Fruit fly (Drosophila melanogaster) whole organism: Measurements from ENCODE around the gene pnt.

Experiments used
- CG8478 ChIP-seq: fragments of >200 bp; optimal IDR thresholded peaks from 2 replicates; lab custom pipeline; 2018; ENCODE audit warnings: inconsistent platforms
- EcR ChIP-seq, 2 experiments: fragments of >200 bp; optimal IDR thresholded peaks; 2 replicates each; lab custom pipeline; 2017; ENCODE audit warnings: missing biosample characterization in 2 of 2, missing genetic modification characterization in 2 of 2, missing genetic modification reagents in 2 of 2
- pan ChIP-seq: fragments of >200 bp; optimal IDR thresholded peaks from 2 replicates; lab custom pipeline; 2017
- psq ChIP-seq: fragments of >200 bp; optimal IDR thresholded peaks from 2 replicates; lab custom pipeline; 2017
- usp ChIP-seq: fragments of >200 bp; optimal IDR thresholded peaks from 2 replicates; lab custom pipeline; 2017; ENCODE audit warnings: missing biosample characterization, missing genetic modification characterization, mixed read lengths

DNA sequence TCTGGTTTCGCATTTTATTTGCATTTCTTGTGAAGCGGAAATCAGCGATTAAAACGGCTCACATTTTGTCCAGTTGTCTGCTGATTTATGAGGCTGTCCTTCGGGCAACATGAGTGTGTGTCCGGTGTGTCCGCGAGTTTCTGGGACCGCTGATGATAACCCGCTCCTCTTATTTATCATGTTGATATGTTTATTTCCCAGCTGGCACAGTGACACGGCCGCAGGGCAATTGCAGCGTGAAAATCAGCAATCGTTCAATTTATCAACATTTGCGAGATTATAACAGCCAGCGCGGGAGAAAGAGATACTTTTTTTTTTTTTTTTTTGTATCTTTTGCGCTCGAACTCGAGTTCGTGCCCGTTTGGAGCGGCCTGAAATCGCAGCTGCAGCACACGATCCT, 14.4 kb upstream of the pnt start:
- no peak for TF ChIP-seq psq
- TF ChIP-seq pan: no peak
- no peak for TF ChIP-seq usp (GFP tag; lab: Kevin White, UChicago)
- TF ChIP-seq CG8478 (lab: Kevin White, UChicago): no peak
- TF ChIP-seq EcR (GFP tag; optimal IDR thresholded peaks at IDR 0.05; lab: Kevin White, UChicago): no peak
